Worm (Caenorhabditis elegans) whole organism, L3 larva: ENCODE results near the gene H06H21.11.
A peak's percentile ranks its signal among the peaks of the same experiment; 100 is the strongest.

Experiments used
- nhr-12 ChIP-seq: fragments of 150-350 bp; optimal IDR thresholded peaks from 2 replicates; lab custom pipeline; 2014; ENCODE audit warnings: missing biosample characterization, missing genetic modification characterization
- nhr-43 ChIP-seq: sonication (generic microtip); optimal IDR thresholded peaks from 2 replicates; lab custom pipeline; 2016; ENCODE audit warnings: mild to moderate bottlenecking, missing genetic modification characterization, missing compliant biosample characterization; ENCODE audit not compliant: poor library complexity, severe bottlenecking
- sea-2 ChIP-seq: fragments of 150-350 bp; sonication (generic microtip); optimal IDR thresholded peaks from 4 replicates; lab custom pipeline; 2014; ENCODE audit warnings: missing biosample characterization, missing genetic modification reagents, missing genetic modification characterization
- snpc-4 ChIP-seq: fragments of 150-350 bp; optimal IDR thresholded peaks from 2 replicates; lab custom pipeline; 2014; ENCODE audit warnings: missing biosample characterization, missing genetic modification characterization
- tbx-2 ChIP-seq: sonication (generic microtip); optimal IDR thresholded peaks from 2 replicates; lab custom pipeline; 2016; ENCODE audit warnings: mild to moderate bottlenecking, missing genetic modification characterization, missing compliant biosample characterization

ce11 chrIV:4810377-4810984, 3.4 kb upstream of the H06H21.11 start, which contains the start of gene eif-1.A:
- TF ChIP-seq sea-2 (no peak), nhr-12 (tag; lab: Kevin White, UChicago) (no peak), snpc-4 (tag; lab: Kevin White, UChicago) (peak; percentile 79), nhr-43 (tag; lab: Kevin White, UChicago) (peak; percentile 27), tbx-2 (no peak)
